Fruit fly (Drosophila melanogaster) whole organism, embryonic: ENCODE data around the gene CG4328.

Experiments used
- ATbp ChIP-seq: fragments of 200-800 bp; sonication (Bioruptor generic); optimal IDR thresholded peaks from 2 replicates; lab custom pipeline; 2017; ENCODE audit warnings: missing biosample characterization, mild to moderate bottlenecking, missing genetic modification characterization, missing genetic modification reagents
- Abd-B ChIP-seq: fragments of 200-800 bp; sonication (Bioruptor generic); optimal IDR thresholded peaks from 2 replicates; lab custom pipeline; 2018; ENCODE audit warnings: missing biosample characterization, mild to moderate bottlenecking, missing genetic modification characterization, moderate library complexity
- Atf-2 ChIP-seq: fragments of 200-800 bp; sonication (Bioruptor generic); optimal IDR thresholded peaks from 2 replicates; lab custom pipeline; 2016; ENCODE audit warnings: missing biosample characterization, missing genetic modification characterization
- Bgb ChIP-seq: fragments of 200-800 bp; sonication (Bioruptor generic); IDR thresholded peaks from 2 replicates; pipeline ENCODE4 v1.3.6; 2022; ENCODE audit warnings: missing biosample characterization, missing genetic modification characterization; ENCODE audit not compliant: partially characterized antibody
- CG12219 ChIP-seq: fragments of 200-800 bp; sonication (Bioruptor generic); optimal IDR thresholded peaks from 3 replicates; lab custom pipeline; 2018; ENCODE audit warnings: missing biosample characterization, mild to moderate bottlenecking, missing genetic modification characterization
- CG13894 ChIP-seq: fragments of 200-800 bp; sonication (Bioruptor generic); optimal IDR thresholded peaks from 3 replicates; lab custom pipeline; 2018; ENCODE audit warnings: missing biosample characterization, mild to moderate bottlenecking, missing genetic modification characterization, moderate library complexity
- CG14965 ChIP-seq: fragments of 200-800 bp; sonication (Bioruptor generic); optimal IDR thresholded peaks from 2 replicates; lab custom pipeline; 2016; ENCODE audit warnings: missing biosample characterization, missing genetic modification characterization, borderline replicate concordance
- CG17612 ChIP-seq: fragments of 200-800 bp; sonication (Bioruptor generic); IDR thresholded peaks from 2 replicates; pipeline ENCODE4 v1.3.6; 2022; ENCODE audit warnings: missing biosample characterization, missing genetic modification characterization
- CG17829 ChIP-seq: fragments of 200-800 bp; optimal IDR thresholded peaks from 2 replicates; lab custom pipeline; 2019; ENCODE audit warnings: missing biosample characterization, mild to moderate bottlenecking, missing genetic modification characterization, moderate library complexity
- CG31224 ChIP-seq: fragments of 200-800 bp; sonication (Bioruptor generic); IDR thresholded peaks from 2 replicates; pipeline ENCODE4 v1.3.6; 2022; ENCODE audit warnings: missing biosample characterization, missing genetic modification characterization
- CG31388 ChIP-seq: fragments of 200-800 bp; sonication (Bioruptor generic); optimal IDR thresholded peaks from 2 replicates; lab custom pipeline; 2016; ENCODE audit warnings: missing biosample characterization, missing genetic modification characterization
- CG31441 ChIP-seq: fragments of 200-800 bp; sonication (Bioruptor generic); IDR thresholded peaks from 2 replicates; pipeline ENCODE4 v1.3.6; 2022; ENCODE audit warnings: missing biosample characterization, missing genetic modification characterization
- CG42726 ChIP-seq: fragments of 200-800 bp; sonication (Bioruptor generic); IDR thresholded peaks from 2 replicates; pipeline ENCODE4 v1.3.6; 2022; ENCODE audit warnings: missing biosample characterization, missing genetic modification characterization; ENCODE audit not compliant: partially characterized antibody
- CG4328 ChIP-seq: fragments of 200-800 bp; sonication (Bioruptor generic); optimal IDR thresholded peaks from 3 replicates; lab custom pipeline; 2017; ENCODE audit warnings: missing biosample characterization, missing genetic modification reagents, missing genetic modification characterization
- CG5953 ChIP-seq: fragments of 200-800 bp; sonication (Bioruptor generic); IDR thresholded peaks from 2 replicates; pipeline ENCODE4 v1.3.6; 2022; ENCODE audit warnings: missing biosample characterization, missing genetic modification characterization
- CG6175 ChIP-seq: fragments of 200-800 bp; sonication (Bioruptor generic); IDR thresholded peaks from 3 replicates; pipeline ENCODE4 v1.3.6; 2022; ENCODE audit warnings: missing biosample characterization, missing genetic modification characterization
- CG7556 ChIP-seq: fragments of 200-800 bp; sonication (Bioruptor generic); optimal IDR thresholded peaks from 2 replicates; lab custom pipeline; 2017; ENCODE audit warnings: missing biosample characterization, mild to moderate bottlenecking, missing genetic modification characterization
- CG8765 ChIP-seq: fragments of 200-800 bp; sonication (Bioruptor generic); IDR thresholded peaks from 2 replicates; pipeline ENCODE4 v1.3.6; 2022; ENCODE audit warnings: missing biosample characterization, missing genetic modification characterization
- CG9817 ChIP-seq: fragments of 200-800 bp; sonication (Bioruptor generic); optimal IDR thresholded peaks from 2 replicates; lab custom pipeline; 2018; ENCODE audit warnings: missing biosample characterization, mild to moderate bottlenecking, missing genetic modification characterization, moderate library complexity
- CG9932 ChIP-seq: fragments of 200-800 bp; sonication (Bioruptor generic); IDR thresholded peaks from 2 replicates; pipeline ENCODE4 v1.3.6; 2022; ENCODE audit warnings: missing biosample characterization, missing genetic modification characterization
- D19B ChIP-seq: fragments of 200-800 bp; sonication (Bioruptor generic); optimal IDR thresholded peaks from 2 replicates; lab custom pipeline; 2017; ENCODE audit warnings: missing biosample characterization, mild to moderate bottlenecking, missing genetic modification characterization
- Dfd ChIP-seq, 2 experiments: fragments of >200 bp; optimal IDR thresholded peaks; 2 replicates each; lab custom pipeline; 2017; ENCODE audit warnings: missing biosample characterization in 2 of 2, missing genetic modification characterization in 2 of 2
- Dref ChIP-seq: fragments of 200-800 bp; sonication (Bioruptor generic); IDR thresholded peaks from 2 replicates; pipeline ENCODE4 v1.3.6; 2022; ENCODE audit warnings: missing biosample characterization, missing genetic modification characterization
- E2f2 ChIP-seq: fragments of 200-800 bp; sonication (Bioruptor generic); IDR thresholded peaks from 2 replicates; pipeline ENCODE4 v1.3.6; 2022; ENCODE audit warnings: missing biosample characterization, missing genetic modification characterization
- HLH3B ChIP-seq: fragments of 200-800 bp; sonication (Bioruptor generic); IDR thresholded peaks from 2 replicates; pipeline ENCODE4 v1.3.6; 2022; ENCODE audit warnings: missing biosample characterization, missing genetic modification characterization
- HmgD ChIP-seq: fragments of 200-800 bp; sonication (Bioruptor generic); optimal IDR thresholded peaks from 3 replicates; lab custom pipeline; 2016; ENCODE audit warnings: missing biosample characterization, missing genetic modification characterization
- Lim3 ChIP-seq: fragments of 200-800 bp; sonication (Bioruptor generic); IDR thresholded peaks from 2 replicates; pipeline ENCODE4 v1.3.6; 2022; ENCODE audit warnings: missing biosample characterization, missing genetic modification characterization
- NC2β ChIP-seq: fragments of 200-800 bp; sonication (Bioruptor generic); optimal IDR thresholded peaks from 2 replicates; lab custom pipeline; 2016; ENCODE audit warnings: missing biosample characterization, missing genetic modification characterization
- NFAT ChIP-seq: fragments of 200-800 bp; sonication (Bioruptor generic); IDR thresholded peaks from 2 replicates; pipeline ENCODE4 v1.3.6; 2022; ENCODE audit warnings: missing biosample characterization, missing genetic modification characterization
- NK7.1 ChIP-seq: fragments of 200-800 bp; sonication (Bioruptor generic); optimal IDR thresholded peaks from 3 replicates; lab custom pipeline; 2016; ENCODE audit warnings: missing biosample characterization, missing genetic modification characterization
- Spps ChIP-seq: fragments of 200-800 bp; sonication (Bioruptor generic); optimal IDR thresholded peaks from 2 replicates; lab custom pipeline; 2018; ENCODE audit warnings: missing biosample characterization, mild to moderate bottlenecking, missing genetic modification characterization
- abd-A ChIP-seq: fragments of 200-800 bp; sonication (Bioruptor generic); optimal IDR thresholded peaks from 3 replicates; lab custom pipeline; 2019; ENCODE audit warnings: missing biosample characterization, mild to moderate bottlenecking, missing genetic modification characterization, moderate library complexity
- ap ChIP-seq: fragments of 200-800 bp; sonication (Bioruptor generic); IDR thresholded peaks from 2 replicates; pipeline ENCODE4 v1.3.6; 2022; ENCODE audit warnings: missing biosample characterization, missing genetic modification characterization
- ash1 ChIP-seq: fragments of 200-800 bp; sonication (Bioruptor generic); optimal IDR thresholded peaks from 2 replicates; lab custom pipeline; 2018; ENCODE audit warnings: missing biosample characterization, mild to moderate bottlenecking, missing genetic modification characterization
- az2 ChIP-seq: fragments of 200-800 bp; sonication (Bioruptor generic); optimal IDR thresholded peaks from 3 replicates; lab custom pipeline; 2016; ENCODE audit warnings: missing biosample characterization, missing genetic modification characterization
- chm ChIP-seq: fragments of 200-800 bp; sonication (Bioruptor generic); IDR thresholded peaks from 2 replicates; pipeline ENCODE4 v1.3.6; 2022; ENCODE audit warnings: missing biosample characterization, missing genetic modification characterization
- da ChIP-seq: fragments of 200-800 bp; sonication (Bioruptor generic); optimal IDR thresholded peaks from 2 replicates; lab custom pipeline; 2016; ENCODE audit warnings: missing biosample characterization, missing genetic modification characterization
- disco-r ChIP-seq: fragments of 200-800 bp; sonication (Bioruptor generic); optimal IDR thresholded peaks from 2 replicates; lab custom pipeline; 2016; ENCODE audit warnings: missing biosample characterization, missing genetic modification characterization
- ewg ChIP-seq: fragments of 200-800 bp; sonication (Bioruptor generic); optimal IDR thresholded peaks from 3 replicates; lab custom pipeline; 2017; ENCODE audit warnings: mild to moderate bottlenecking, missing biosample characterization, missing genetic modification reagents, missing genetic modification characterization
- exex ChIP-seq: fragments of 200-800 bp; sonication (Bioruptor generic); optimal IDR thresholded peaks from 4 replicates; lab custom pipeline; 2018; ENCODE audit warnings: missing biosample characterization, mild to moderate bottlenecking, missing genetic modification characterization, moderate library complexity
- ftz-f1 ChIP-seq: fragments of 200-800 bp; sonication (Bioruptor generic); optimal IDR thresholded peaks from 2 replicates; lab custom pipeline; 2016; ENCODE audit warnings: missing biosample characterization, missing genetic modification characterization
- knrl ChIP-seq: fragments of 200-800 bp; sonication (Bioruptor generic); IDR thresholded peaks from 3 replicates; pipeline ENCODE4 v1.3.6; 2022; ENCODE audit warnings: missing biosample characterization, missing genetic modification characterization; ENCODE audit not compliant: partially characterized antibody
- maf-S ChIP-seq: fragments of 200-800 bp; sonication (Bioruptor generic); optimal IDR thresholded peaks from 2 replicates; lab custom pipeline; 2016; ENCODE audit warnings: missing biosample characterization, missing genetic modification characterization
- nerfin-2 ChIP-seq: fragments of 200-800 bp; sonication (Bioruptor generic); IDR thresholded peaks from 2 replicates; pipeline ENCODE4 v1.3.6; 2022; ENCODE audit warnings: missing biosample characterization, missing genetic modification characterization; ENCODE audit not compliant: partially characterized antibody
- ro ChIP-seq: fragments of 200-800 bp; sonication (Bioruptor generic); IDR thresholded peaks from 2 replicates; pipeline ENCODE4 v1.3.6; 2022; ENCODE audit warnings: missing biosample characterization, missing genetic modification characterization
- row ChIP-seq: fragments of 200-800 bp; sonication (Bioruptor generic); IDR thresholded peaks from 3 replicates; pipeline ENCODE4 v1.3.6; 2022; ENCODE audit warnings: missing biosample characterization, missing genetic modification characterization
- salm ChIP-seq: fragments of 200-800 bp; sonication (Bioruptor generic); optimal IDR thresholded peaks from 2 replicates; lab custom pipeline; 2018; ENCODE audit warnings: missing biosample characterization, mild to moderate bottlenecking, missing genetic modification characterization
- sens ChIP-seq: fragments of 200-800 bp; sonication (Bioruptor generic); peaks from one replicate; lab custom pipeline; 2016; ENCODE audit warnings: missing biosample characterization, missing genetic modification characterization
- sisA ChIP-seq: fragments of 200-800 bp; sonication (Bioruptor generic); IDR thresholded peaks from 2 replicates; pipeline ENCODE4 v1.3.6; 2022; ENCODE audit warnings: missing biosample characterization, missing genetic modification characterization
- sqz ChIP-seq: fragments of 200-800 bp; sonication (Bioruptor generic); optimal IDR thresholded peaks from 3 replicates; lab custom pipeline; 2018; ENCODE audit warnings: missing biosample characterization, mild to moderate bottlenecking, missing genetic modification characterization
- stc ChIP-seq: fragments of 200-800 bp; sonication (Bioruptor generic); IDR thresholded peaks from 2 replicates; pipeline ENCODE4 v1.3.6; 2022; ENCODE audit warnings: missing biosample characterization, missing genetic modification characterization
- stwl ChIP-seq: fragments of 200-800 bp; sonication (Bioruptor generic); optimal IDR thresholded peaks from 3 replicates; lab custom pipeline; 2018; ENCODE audit warnings: missing biosample characterization, mild to moderate bottlenecking, missing genetic modification characterization, moderate library complexity
- tgo ChIP-seq: fragments of 200-800 bp; sonication (Bioruptor generic); IDR thresholded peaks from 3 replicates; pipeline ENCODE4 v1.3.6; 2022; ENCODE audit warnings: missing biosample characterization, missing genetic modification characterization

The CG4328 gene

dm6 chr3L:12305896-12306295 lies 10.0 kb upstream of the CG4328 start (continued):
- no peak for TF ChIP-seq chm (GFP tag; lab: Robert Waterston, UW)
- TF ChIP-seq CG13894 (tag; lab: Kevin White, UChicago): no peak
- peak; percentile 66 for TF ChIP-seq Abd-B
- 0 out of 2 replicates have a peak, but pooled peaks have one; percentile 21 for TF ChIP-seq HLH3B (GFP tag; lab: Robert Waterston, UW)
- TF ChIP-seq CG12219 (GFP tag; lab: Kevin White, UChicago): no peak
- TF ChIP-seq Lim3 (GFP tag; lab: Robert Waterston, UW): no peak
- TF ChIP-seq CG17829: no peak
- no peak for TF ChIP-seq knrl (GFP tag; lab: Robert Waterston, UW)
- peak; percentile 2 for TF ChIP-seq ATbp (GFP tag; lab: Kevin White, UChicago)
- no peak for TF ChIP-seq ro (GFP tag; lab: Robert Waterston, UW)
- no peak for TF ChIP-seq ftz-f1 (GFP tag; lab: Kevin White, UChicago)
- TF ChIP-seq abd-A (tag; lab: Kevin White, UChicago): no peak
- no peak for TF ChIP-seq stwl
- TF ChIP-seq HmgD (GFP tag; lab: Kevin White, UChicago): no peak
- no peak for TF ChIP-seq CG5953
- no peak; the same call in 1 of the 2 replicates for TF ChIP-seq sisA
- no peak for TF ChIP-seq Dref
- no peak for TF ChIP-seq maf-S
- no peak for TF ChIP-seq CG6175 (GFP tag; lab: Robert Waterston, UW)
- TF ChIP-seq NC2β: no peak
- no peak for TF ChIP-seq Bgb (GFP tag; lab: Robert Waterston, UW)
- no peak for TF ChIP-seq ewg (GFP tag; lab: Kevin White, UChicago)
- TF ChIP-seq salm: no peak
- TF ChIP-seq D19B (GFP tag; lab: Kevin White, UChicago): no peak
- TF ChIP-seq CG8765 (GFP tag; lab: Robert Waterston, UW): no peak
- no peak for TF ChIP-seq da (GFP tag; lab: Kevin White, UChicago)
- TF ChIP-seq row: peak; percentile 40; the same call in 1 of the 3 replicates
- no peak for TF ChIP-seq CG17612 (GFP tag; lab: Robert Waterston, UW)
- TF ChIP-seq exex (tag; lab: Kevin White, UChicago): no peak
- TF ChIP-seq Atf-2 (GFP tag; lab: Kevin White, UChicago): no peak
- TF ChIP-seq CG7556 (GFP tag; lab: Kevin White, UChicago): peak; percentile 15
- TF ChIP-seq E2f2 (GFP tag; lab: Robert Waterston, UW): no peak
- no peak for TF ChIP-seq az2
- TF ChIP-seq CG9817 (tag; lab: Kevin White, UChicago): no peak
- no peak for TF ChIP-seq NK7.1
- no peak for TF ChIP-seq CG31224 (GFP tag; lab: Robert Waterston, UW)
- TF ChIP-seq NFAT (GFP tag; lab: Robert Waterston, UW): no peak
- TF ChIP-seq CG31388 (GFP tag; lab: Kevin White, UChicago): no peak
- TF ChIP-seq nerfin-2: no peak
- no peak for TF ChIP-seq tgo (GFP tag; lab: Robert Waterston, UW)
- peak; percentile 42 for TF ChIP-seq CG31441 (GFP tag; lab: Robert Waterston, UW)
- no peak for TF ChIP-seq sens
- no peak for TF ChIP-seq CG14965 (GFP tag; lab: Kevin White, UChicago)
- TF ChIP-seq disco-r: no peak
- TF ChIP-seq CG9932 (GFP tag; lab: Robert Waterston, UW): no peak
- TF ChIP-seq ap (GFP tag; lab: Robert Waterston, UW): no peak
- no peak for TF ChIP-seq Dfd (GFP tag; optimal IDR thresholded peaks at IDR 0.05; lab: Kevin White, UChicago)
- no peak for TF ChIP-seq CG42726
- TF ChIP-seq Spps: no peak
- TF ChIP-seq ash1 (GFP tag; lab: Kevin White, UChicago): no peak
- no peak for TF ChIP-seq CG4328 (GFP tag; lab: Kevin White, UChicago)
- TF ChIP-seq stc (GFP tag; lab: Robert Waterston, UW): no peak
- no peak for TF ChIP-seq sqz (GFP tag; lab: Kevin White, UChicago)
